Worm (Caenorhabditis elegans) whole organism, L2 larva: ENCODE measurements around the gene str-97.
A peak's percentile ranks its signal among the peaks of the same experiment; 100 is the strongest.

ENCODE experiments used
- F13H6.1 ChIP-seq: sonication (generic microtip); optimal IDR thresholded peaks from 2 replicates; lab custom pipeline; 2016; ENCODE audit warnings: missing genetic modification characterization, missing compliant biosample characterization
- R02D3.7 ChIP-seq: fragments of 150-350 bp; optimal IDR thresholded peaks from 2 replicates; lab custom pipeline; 2014; ENCODE audit warnings: missing biosample characterization, missing genetic modification characterization
- ZK546.5 ChIP-seq: sonication (generic microtip); optimal IDR thresholded peaks from 2 replicates; lab custom pipeline; 2017; ENCODE audit warnings: missing biosample characterization, missing genetic modification characterization
- alr-1 ChIP-seq: fragments of 150-350 bp; optimal IDR thresholded peaks from 2 replicates; lab custom pipeline; 2014; ENCODE audit warnings: missing biosample characterization, missing genetic modification characterization
- aly-2 ChIP-seq: fragments of 150-350 bp; optimal IDR thresholded peaks from 2 replicates; lab custom pipeline; 2014; ENCODE audit warnings: missing biosample characterization, missing genetic modification characterization
- ama-1 ChIP-seq: fragments of 150-350 bp; optimal IDR thresholded peaks from 2 replicates; lab custom pipeline; 2018; ENCODE audit warnings: inconsistent platforms
- blmp-1 ChIP-seq: sonication (generic microtip); optimal IDR thresholded peaks from 2 replicates; lab custom pipeline; 2017; ENCODE audit warnings: missing genetic modification characterization, mild to moderate bottlenecking, missing compliant biosample characterization, antibody characterized with exemption, moderate library complexity; ENCODE audit not compliant: insufficient read depth
- ceh-16 ChIP-seq: fragments of 150-350 bp; optimal IDR thresholded peaks from 2 replicates; lab custom pipeline; 2014; ENCODE audit warnings: missing biosample characterization, missing genetic modification characterization
- crh-2 ChIP-seq: sonication (generic microtip); optimal IDR thresholded peaks from 2 replicates; lab custom pipeline; 2017; ENCODE audit warnings: missing biosample characterization, missing genetic modification characterization
- egl-27 ChIP-seq: sonication (generic microtip); optimal IDR thresholded peaks from 3 replicates; lab custom pipeline; 2017; ENCODE audit warnings: missing biosample characterization, missing genetic modification reagents, missing genetic modification characterization
- elt-1 ChIP-seq: fragments of 150-350 bp; optimal IDR thresholded peaks from 2 replicates; lab custom pipeline; 2014; ENCODE audit warnings: missing biosample characterization, missing genetic modification characterization
- elt-3 ChIP-seq: sonication (generic microtip); optimal IDR thresholded peaks from 2 replicates; lab custom pipeline; 2017; ENCODE audit warnings: missing biosample characterization, missing genetic modification characterization
- fos-1 ChIP-seq: fragments of 150-350 bp; optimal IDR thresholded peaks from 2 replicates; lab custom pipeline; 2014; ENCODE audit warnings: missing biosample characterization, missing genetic modification characterization
- gmeb-1 ChIP-seq: fragments of 150-350 bp; optimal IDR thresholded peaks from 2 replicates; lab custom pipeline; 2014; ENCODE audit warnings: missing biosample characterization, missing genetic modification characterization
- lin-11 ChIP-seq: fragments of 150-350 bp; sonication (generic microtip); optimal IDR thresholded peaks from 2 replicates; lab custom pipeline; 2014; ENCODE audit warnings: missing biosample characterization, missing genetic modification characterization, inconsistent platforms, mixed read lengths
- lin-13 ChIP-seq: fragments of 150-350 bp; optimal IDR thresholded peaks from 2 replicates; lab custom pipeline; 2014; ENCODE audit warnings: missing biosample characterization, missing genetic modification reagents, missing genetic modification characterization
- nhr-10 ChIP-seq: sonication (generic microtip); optimal IDR thresholded peaks from 2 replicates; lab custom pipeline; 2017; ENCODE audit warnings: missing biosample characterization, missing genetic modification characterization
- nhr-11 ChIP-seq: fragments of 150-350 bp; optimal IDR thresholded peaks from 2 replicates; lab custom pipeline; 2014; ENCODE audit warnings: missing biosample characterization, missing genetic modification characterization
- nhr-129 ChIP-seq: fragments of 150-350 bp; optimal IDR thresholded peaks from 2 replicates; lab custom pipeline; 2014; ENCODE audit warnings: missing biosample characterization, missing genetic modification characterization
- nhr-21 ChIP-seq: fragments of 150-350 bp; optimal IDR thresholded peaks from 2 replicates; lab custom pipeline; 2014; ENCODE audit warnings: missing biosample characterization, missing genetic modification characterization
- nhr-237 ChIP-seq: fragments of 150-350 bp; optimal IDR thresholded peaks from 2 replicates; lab custom pipeline; 2014; ENCODE audit warnings: missing biosample characterization, missing genetic modification characterization
- nhr-25 ChIP-seq: fragments of 150-350 bp; sonication (generic microtip); optimal IDR thresholded peaks from 3 replicates; lab custom pipeline; 2014; ENCODE audit warnings: missing biosample characterization, missing genetic modification characterization
- nhr-6 ChIP-seq: fragments of 150-350 bp; optimal IDR thresholded peaks from 2 replicates; lab custom pipeline; 2014; ENCODE audit warnings: missing biosample characterization, missing genetic modification characterization
- nhr-77 ChIP-seq: fragments of 150-350 bp; optimal IDR thresholded peaks from 2 replicates; lab custom pipeline; 2014; ENCODE audit warnings: missing biosample characterization, missing genetic modification characterization
- peb-1 ChIP-seq: fragments of 150-350 bp; optimal IDR thresholded peaks from 2 replicates; lab custom pipeline; 2014; ENCODE audit warnings: missing biosample characterization, missing genetic modification characterization
- sem-4 ChIP-seq: fragments of 150-350 bp; optimal IDR thresholded peaks from 2 replicates; lab custom pipeline; 2014; ENCODE audit warnings: missing biosample characterization, missing genetic modification reagents, missing genetic modification characterization
- skn-1 ChIP-seq: sonication (generic microtip); optimal IDR thresholded peaks from 2 replicates; lab custom pipeline; 2017; ENCODE audit warnings: missing biosample characterization, missing genetic modification characterization
- sma-3 ChIP-seq: sonication (generic microtip); optimal IDR thresholded peaks from 2 replicates; lab custom pipeline; 2016; ENCODE audit warnings: missing genetic modification reagents, missing genetic modification characterization, missing compliant biosample characterization
- sma-9 ChIP-seq, 2 experiments: fragments of 150-350 bp in 1 of 2; sonication (generic microtip) in 1 of 2; optimal IDR thresholded peaks; 2 replicates each; lab custom pipeline; 2014 to 2016; ENCODE audit warnings: missing genetic modification characterization in 2 of 2, mild to moderate bottlenecking in 1 of 2, missing biosample characterization in 1 of 2, missing compliant biosample characterization in 1 of 2, missing genetic modification reagents in 1 of 2, moderate library complexity in 1 of 2
- unc-55 ChIP-seq: fragments of 150-350 bp; sonication (generic microtip); optimal IDR thresholded peaks from 3 replicates; lab custom pipeline; 2014; ENCODE audit warnings: missing biosample characterization, missing genetic modification reagents, missing genetic modification characterization
- zag-1 ChIP-seq: fragments of 150-350 bp; optimal IDR thresholded peaks from 2 replicates; lab custom pipeline; 2014; ENCODE audit warnings: missing biosample characterization, missing genetic modification characterization
- ztf-11 ChIP-seq: sonication (generic microtip); optimal IDR thresholded peaks from 2 replicates; lab custom pipeline; 2017; ENCODE audit warnings: missing biosample characterization, missing genetic modification characterization
- ztf-4 ChIP-seq: fragments of 150-350 bp; optimal IDR thresholded peaks from 2 replicates; lab custom pipeline; 2014; ENCODE audit warnings: missing biosample characterization, missing genetic modification characterization

str-97 gene

DNA sequence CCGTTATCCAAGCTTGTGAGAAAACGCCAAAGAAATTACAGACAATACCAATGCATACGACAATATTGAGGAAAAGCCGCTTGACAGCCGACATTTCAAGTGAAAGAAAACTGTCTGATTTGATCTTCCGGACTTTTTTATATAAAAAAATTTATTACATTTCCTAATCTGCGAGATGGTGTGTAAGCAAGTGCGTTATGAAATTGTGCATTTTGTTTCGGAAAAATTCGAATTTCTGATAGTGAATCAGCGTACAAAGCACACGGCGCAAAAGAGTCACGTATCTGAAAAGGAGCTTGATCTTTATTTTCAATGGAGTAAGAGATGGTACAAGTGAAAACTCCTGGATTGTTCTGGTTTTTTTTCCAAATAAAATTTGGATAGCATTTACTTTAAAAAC lies 13.9 kb downstream of the str-97 start, which contains the start of gene clc-32:
TSS of gene clc-32 (minus strand) at position 101 of the 400 bp plus-strand sequence.
- no peak for TF ChIP-seq ceh-16
- TF ChIP-seq ZK546.5 (tag; lab: Kevin White, UChicago), result no peak
- TF ChIP-seq F13H6.1, result no peak
- TF ChIP-seq nhr-11, result no peak
- TF ChIP-seq blmp-1 (tag; lab: Kevin White, UChicago), result no peak
- TF ChIP-seq nhr-129 (tag; lab: Kevin White, UChicago), result no peak
- TF ChIP-seq lin-13 (GFP tag; lab: Kevin White, UChicago), result no peak
- no peak for TF ChIP-seq egl-27 (tag; lab: Kevin White, UChicago)
- no peak for TF ChIP-seq crh-2 (tag; lab: Kevin White, UChicago)
- no peak for TF ChIP-seq nhr-6 (tag; lab: Kevin White, UChicago)
- no peak for TF ChIP-seq fos-1 (tag; lab: Kevin White, UChicago)
- TF ChIP-seq unc-55 (GFP tag; lab: Kevin White, UChicago), result no peak
- TF ChIP-seq nhr-21 (tag; lab: Kevin White, UChicago), result no peak
- no peak for TF ChIP-seq alr-1 (tag; lab: Kevin White, UChicago)
- TF ChIP-seq nhr-77 (tag; lab: Kevin White, UChicago), result no peak
- no peak for TF ChIP-seq nhr-10 (tag; lab: Kevin White, UChicago)
- no peak for TF ChIP-seq ama-1 (lab: Kevin White, UChicago)
- no peak for TF ChIP-seq aly-2
- TF ChIP-seq, all 48 proteins: peak for 0

DNA sequence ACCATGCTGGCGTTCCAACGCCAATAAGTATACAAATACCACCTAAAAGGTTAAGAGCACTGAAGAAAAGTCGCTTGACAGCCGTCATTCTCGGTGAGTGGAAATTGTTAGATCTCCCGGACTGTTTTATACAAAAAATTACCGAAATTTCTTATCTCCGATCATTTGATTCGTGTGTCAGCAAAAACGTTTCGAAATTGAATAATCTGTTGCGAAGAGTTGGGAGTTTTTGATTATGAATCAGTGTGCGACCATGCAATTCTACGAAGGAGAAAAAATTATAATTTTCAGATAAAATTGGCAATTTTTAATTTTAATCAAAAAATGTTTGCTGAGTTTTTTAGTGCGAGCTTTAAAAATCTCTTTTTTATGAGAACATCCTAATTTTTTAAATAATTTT lies 15.5 kb downstream of the str-97 start, which contains the start of gene clc-11:
TSS of gene clc-11 (minus strand) at position 101 of the 400 bp plus-strand sequence.
- TF ChIP-seq fos-1 (tag; lab: Kevin White, UChicago) (peak; percentile 31), gmeb-1 (tag; lab: Kevin White, UChicago) (no peak)

DNA sequence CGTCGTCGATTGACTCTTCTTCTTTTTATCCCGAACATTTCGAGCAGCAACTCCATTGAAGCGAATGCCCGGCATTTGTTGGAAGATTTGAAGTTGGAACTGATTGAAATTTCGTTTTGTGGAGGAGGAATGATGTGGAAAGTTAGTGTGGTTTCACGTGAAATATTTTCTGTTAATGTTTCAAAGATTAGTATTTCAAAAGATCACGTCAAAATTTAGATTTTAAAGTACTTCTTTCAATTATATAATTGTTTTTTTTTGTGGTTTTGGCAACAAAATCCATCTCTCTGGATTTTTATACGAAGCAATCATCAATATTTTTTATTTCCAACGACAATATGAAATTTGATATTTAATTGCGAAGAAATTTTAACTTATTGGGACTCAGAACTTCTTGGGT lies 18.0 kb downstream of the str-97 start, which contains the start of gene F44G3.7:
TSS of gene F44G3.7 (minus strand) at position 101 of the 400 bp plus-strand sequence.
- no peak for TF ChIP-seq zag-1 (tag; lab: Kevin White, UChicago)
- no peak for TF ChIP-seq sma-9 (GFP tag; optimal IDR thresholded peaks at IDR 0.05; lab: Kevin White, UChicago)
- TF ChIP-seq sma-9 (tag; optimal IDR thresholded peaks at IDR 0.05; lab: Kevin White, UChicago), result no peak
- TF ChIP-seq fos-1 (tag; lab: Kevin White, UChicago), result no peak

DNA sequence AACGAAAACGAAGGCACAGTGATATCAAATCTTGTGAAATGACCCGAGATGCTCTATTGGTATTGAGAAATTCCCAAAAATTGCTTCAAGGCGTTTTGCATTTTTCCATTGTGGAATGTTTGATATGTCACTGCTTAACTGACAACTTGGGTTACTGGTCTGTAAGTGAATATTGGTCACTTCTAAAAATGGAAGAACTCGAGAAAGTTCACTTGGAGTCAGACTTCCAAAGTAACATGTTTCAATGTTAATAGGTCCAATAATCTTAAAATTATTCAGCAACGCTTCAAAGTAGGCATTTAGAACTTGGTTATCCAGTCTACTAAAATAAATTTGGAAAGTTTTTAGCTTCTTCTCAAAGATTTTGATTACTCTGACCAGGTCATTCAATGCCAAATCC lies 22.3 kb downstream of the str-97 start, which contains the start of gene fbxa-144:
TSS of gene fbxa-144 (minus strand) at position 101 of the 400 bp plus-strand sequence.
- TF ChIP-seq ztf-4 (no peak), sem-4 (no peak), R02D3.7 (tag; lab: Kevin White, UChicago) (no peak), lin-11 (tag; lab: Kevin White, UChicago) (no peak), nhr-237 (tag; lab: Kevin White, UChicago) (no peak), elt-1 (tag; lab: Kevin White, UChicago) (no peak), elt-3 (tag; lab: Kevin White, UChicago) (no peak), egl-27 (tag; lab: Kevin White, UChicago) (no peak), skn-1 (tag; lab: Kevin White, UChicago) (no peak), peb-1 (tag; lab: Kevin White, UChicago) (no peak), nhr-25 (tag; lab: Kevin White, UChicago) (no peak), nhr-21 (tag; lab: Kevin White, UChicago) (no peak), ceh-16 (no peak), nhr-129 (tag; lab: Kevin White, UChicago) (no peak), aly-2 (no peak), ama-1 (lab: Kevin White, UChicago) (no peak), ztf-11 (tag; lab: Kevin White, UChicago) (no peak), gmeb-1 (tag; lab: Kevin White, UChicago) (no peak), sma-3 (GFP tag; lab: Kevin White, UChicago) (no peak), nhr-10 (tag; lab: Kevin White, UChicago) (no peak)

DNA sequence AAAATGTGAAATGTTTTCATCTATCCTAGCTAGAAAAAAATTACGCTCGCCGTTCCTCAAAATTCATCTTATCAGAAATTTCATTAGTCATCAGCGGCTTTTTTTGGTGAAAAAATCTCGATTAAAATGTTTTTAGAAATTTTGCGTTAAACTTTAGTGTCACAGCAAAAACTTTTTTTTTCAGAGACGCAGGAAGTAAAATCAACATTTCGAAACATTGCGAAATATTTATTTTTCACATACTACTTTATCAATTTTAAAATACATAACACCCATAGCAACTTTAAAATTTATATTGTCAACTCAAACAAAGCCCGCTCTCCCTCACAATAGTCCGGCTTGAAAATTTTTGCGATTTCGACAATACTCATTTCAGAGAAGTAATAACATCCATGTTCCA lies 22.8 kb downstream of the str-97 start:
- no peak for TF ChIP-seq sem-4
- no peak for TF ChIP-seq sma-9 (GFP tag; optimal IDR thresholded peaks at IDR 0.05; lab: Kevin White, UChicago)
- TF ChIP-seq sma-9 (tag; optimal IDR thresholded peaks at IDR 0.05; lab: Kevin White, UChicago), result no peak
- TF ChIP-seq alr-1 (tag; lab: Kevin White, UChicago), result no peak
- TF ChIP-seq gmeb-1 (tag; lab: Kevin White, UChicago), result no peak
- TF ChIP-seq nhr-129 (tag; lab: Kevin White, UChicago), result peak; percentile 38
- no peak for TF ChIP-seq lin-11 (tag; lab: Kevin White, UChicago)
- no peak for TF ChIP-seq ZK546.5 (tag; lab: Kevin White, UChicago)
